Worm (Caenorhabditis elegans) whole organism, L4/young adult: Measurements from ENCODE around the gene F13B12.1.

Experiments used
- dao-5 ChIP-seq: sonication (generic microtip); optimal IDR thresholded peaks from 2 replicates; lab custom pipeline; 2016; ENCODE audit warnings: missing genotype, missing genetic modification characterization, moderate library complexity, missing compliant biosample characterization
- him-1 ChIP-seq: sonication (generic microtip); optimal IDR thresholded peaks from 2 replicates; lab custom pipeline; 2016; ENCODE audit warnings: missing genotype, missing genetic modification reagents, missing genetic modification characterization, missing compliant biosample characterization

- TF ChIP-seq him-1 (tag; lab: Kevin White, UChicago), result no peak
- TF ChIP-seq dao-5 (tag; lab: Kevin White, UChicago), result no peak
Observed at ce11 chrIV:10382894-10383293, 41.5 kb downstream of the F13B12.1 start.
